Worm (Caenorhabditis elegans): Measurements from ENCODE around the gene Y14H12B.1.
A peak's percentile ranks its signal among the peaks of the same experiment; 100 is the strongest.

DNA sequence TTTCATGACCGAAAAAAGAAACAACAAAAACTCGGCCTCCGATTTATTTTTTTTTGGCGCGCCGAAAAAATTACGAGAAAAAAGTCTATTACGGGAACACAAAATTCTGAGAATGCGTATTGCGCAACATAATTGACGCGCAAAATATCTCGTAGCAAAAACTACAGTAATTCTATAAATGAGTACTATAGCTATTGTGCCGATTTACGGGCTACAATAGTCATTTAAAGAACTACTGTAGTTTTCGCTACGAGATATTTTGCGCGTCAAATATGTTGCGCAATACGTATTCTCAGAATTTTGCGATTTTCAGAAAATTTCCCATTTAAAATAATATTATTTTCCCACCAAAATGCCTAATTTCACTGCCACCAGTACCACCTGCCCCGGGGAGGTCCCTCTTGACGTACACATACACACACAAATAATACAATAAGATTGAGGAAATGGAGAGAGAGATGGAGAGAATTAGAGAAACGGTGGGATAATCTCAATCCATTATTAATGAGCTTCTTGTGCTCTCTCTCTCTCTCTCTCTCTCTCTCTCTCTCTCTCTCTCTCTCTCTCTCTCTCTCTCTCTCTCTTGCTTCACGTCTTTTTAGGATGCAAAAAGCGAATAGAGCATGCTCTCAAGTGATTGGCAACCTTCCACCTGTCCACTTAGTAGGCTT, 25.3 kb downstream of the Y14H12B.1 start:
- no peak for TF ChIP-seq fos-1 (tag; optimal IDR thresholded peaks at IDR 0.05)
- no peak for TF ChIP-seq mdl-1 (tag; optimal IDR thresholded peaks at IDR 0.05)
- TF ChIP-seq hmg-11 (tag; optimal IDR thresholded peaks at IDR 0.05), result no peak
- no peak for TF ChIP-seq nhr-28 (tag; optimal IDR thresholded peaks at IDR 0.05)
- no peak for TF ChIP-seq skn-1 (tag; optimal IDR thresholded peaks at IDR 0.05)
- TF ChIP-seq egl-5 (tag; optimal IDR thresholded peaks at IDR 0.05), result no peak
- TF ChIP-seq nhr-77 (tag; optimal IDR thresholded peaks at IDR 0.05), result no peak
- TF ChIP-seq egl-27 (tag; optimal IDR thresholded peaks at IDR 0.05), result no peak
- no peak for TF ChIP-seq unc-39 (tag; optimal IDR thresholded peaks at IDR 0.05)
- TF ChIP-seq pqm-1 (tag; optimal IDR thresholded peaks at IDR 0.05), result no peak
- TF ChIP-seq snpc-4 (tag; optimal IDR thresholded peaks at IDR 0.05), result no peak
- no peak for TF ChIP-seq ZK546.5 (tag; optimal IDR thresholded peaks at IDR 0.05)
- TF ChIP-seq nhr-12 (tag; optimal IDR thresholded peaks at IDR 0.05), result no peak
- peak; percentile 91 for TF ChIP-seq sea-2 (GFP tag; optimal IDR thresholded peaks at IDR 0.05)

Measured in whole organism, L3 larva.